Worm (Caenorhabditis elegans): Measurements from ENCODE around the gene tmem-258.

The tmem-258 gene

DNA sequence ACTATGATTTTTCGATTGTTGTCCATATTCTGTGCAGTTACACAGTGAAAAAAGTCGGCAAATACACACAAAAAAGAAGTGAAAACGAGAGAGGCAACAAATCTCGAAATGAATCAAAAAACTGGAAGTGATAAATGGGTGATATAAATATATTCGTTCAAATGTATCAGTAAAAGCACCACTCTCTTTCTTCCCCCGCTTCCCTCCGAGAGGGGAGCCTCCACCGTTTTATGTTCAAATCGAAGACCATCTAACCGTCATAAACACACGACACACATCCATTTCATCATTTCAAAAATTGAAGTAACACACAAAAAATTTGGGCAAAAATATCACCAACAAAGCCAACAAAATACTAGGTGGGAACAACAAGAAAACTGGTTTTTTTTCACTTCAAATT is 35.9 kb upstream of the tmem-258 start, which contains the start of gene F20A1.6:
TSS of gene F20A1.6 (minus strand) at position 101 of the 400 bp plus-strand sequence.
- TF ChIP-seq aly-2 (tag; optimal IDR thresholded peaks at IDR 0.05) = no peak
- TF ChIP-seq elt-3 (tag; optimal IDR thresholded peaks at IDR 0.05) = no peak
- no peak for TF ChIP-seq skn-1 (tag; optimal IDR thresholded peaks at IDR 0.05)
- no peak for TF ChIP-seq ceh-82 (tag; optimal IDR thresholded peaks at IDR 0.05)
- no peak for TF ChIP-seq ceh-28 (tag; optimal IDR thresholded peaks at IDR 0.05)
- no peak for TF ChIP-seq nhr-25 (tag; optimal IDR thresholded peaks at IDR 0.05)
- no peak for TF ChIP-seq nhr-12 (tag; optimal IDR thresholded peaks at IDR 0.05)
- TF ChIP-seq nhr-67 (tag; optimal IDR thresholded peaks at IDR 0.05) = no peak

DNA sequence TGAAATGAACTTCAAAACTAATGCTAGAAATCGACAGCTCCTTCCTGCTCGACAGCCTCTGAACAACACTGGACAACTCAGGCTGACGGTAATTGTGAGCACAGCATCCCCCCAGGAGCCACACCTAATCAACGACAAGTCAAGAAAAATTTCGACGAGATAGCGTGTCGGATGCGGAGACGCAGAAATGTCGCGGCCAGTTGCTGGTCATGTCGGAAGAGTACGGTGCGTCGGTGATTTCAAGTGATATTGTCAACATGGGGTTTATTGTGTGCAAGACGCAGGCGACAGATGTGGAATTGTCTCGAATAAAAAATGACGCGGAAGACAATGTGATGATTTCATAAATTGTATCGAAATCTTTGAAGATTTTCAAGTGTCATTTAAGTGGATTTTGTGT is 26.5 kb upstream of the tmem-258 start, which contains the start of gene twk-11:
TSS of gene twk-11 (minus strand) at position 101 of the 400 bp plus-strand sequence.
- TF ChIP-seq nhr-77 (tag; optimal IDR thresholded peaks at IDR 0.05) (no peak), daf-12 (tag; optimal IDR thresholded peaks at IDR 0.05) (no peak), nhr-11 (tag; optimal IDR thresholded peaks at IDR 0.05) (no peak), ceh-16 (tag; optimal IDR thresholded peaks at IDR 0.05) (no peak), pqm-1 (tag; optimal IDR thresholded peaks at IDR 0.05) (no peak), unc-39 (tag; optimal IDR thresholded peaks at IDR 0.05) (no peak), nhr-23 (tag; optimal IDR thresholded peaks at IDR 0.05) (no peak), nhr-67 (tag; optimal IDR thresholded peaks at IDR 0.05) (no peak), jun-1 (tag; optimal IDR thresholded peaks at IDR 0.05) (no peak), hmg-11 (tag; optimal IDR thresholded peaks at IDR 0.05) (no peak), unc-62 (GFP tag; optimal IDR thresholded peaks at IDR 0.05) (no peak), lin-15B (tag; optimal IDR thresholded peaks at IDR 0.05) (no peak), sea-2 (GFP tag; optimal IDR thresholded peaks at IDR 0.05) (no peak), zag-1 (tag; optimal IDR thresholded peaks at IDR 0.05) (no peak), elt-2 (tag; optimal IDR thresholded peaks at IDR 0.05) (no peak), R02D3.7 (tag; optimal IDR thresholded peaks at IDR 0.05) (no peak)

DNA sequence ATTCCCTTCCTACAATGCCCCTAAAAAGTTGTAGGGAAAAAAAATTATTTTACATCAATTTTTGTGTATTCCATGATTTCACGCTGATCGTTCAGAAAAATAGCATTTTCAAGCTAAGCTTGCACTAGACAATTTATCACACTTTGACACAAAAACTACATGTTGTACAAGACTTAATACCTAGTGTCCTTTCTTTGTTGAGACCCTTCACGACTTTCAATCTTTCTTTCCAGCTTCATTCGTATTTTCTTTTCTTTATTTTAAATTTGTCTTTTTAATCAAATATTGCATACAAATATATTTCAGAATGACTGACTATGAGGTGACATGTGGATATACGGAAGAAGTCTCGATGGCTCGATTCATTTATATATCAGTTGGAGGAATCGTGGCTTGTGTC is 17.0 kb upstream of the tmem-258 start, which contains the start of gene F20A1.2:
TSS of gene F20A1.2 (plus strand) at position 301 of the 400 bp plus-strand sequence.
- TF ChIP-seq eor-1 (tag; optimal IDR thresholded peaks at IDR 0.05) (no peak), nhr-237 (tag; optimal IDR thresholded peaks at IDR 0.05) (no peak), jun-1 (tag; optimal IDR thresholded peaks at IDR 0.05) (no peak), fkh-2 (tag; optimal IDR thresholded peaks at IDR 0.05) (no peak), unc-62 (GFP tag; optimal IDR thresholded peaks at IDR 0.05) (no peak), ZK546.5 (tag; optimal IDR thresholded peaks at IDR 0.05) (no peak), nhr-77 (tag; optimal IDR thresholded peaks at IDR 0.05) (no peak), nhr-25 (tag; optimal IDR thresholded peaks at IDR 0.05) (no peak), sea-2 (GFP tag; optimal IDR thresholded peaks at IDR 0.05) (no peak), ama-1 (optimal IDR thresholded peaks at IDR 0.05) (no peak)

- TF ChIP-seq fos-1 (tag; optimal IDR thresholded peaks at IDR 0.05) = no peak
- no peak for TF ChIP-seq nhr-23 (tag; optimal IDR thresholded peaks at IDR 0.05)
- TF ChIP-seq ceh-16 (tag; optimal IDR thresholded peaks at IDR 0.05) = no peak
- no peak for TF ChIP-seq lin-15B (tag; optimal IDR thresholded peaks at IDR 0.05)
- no peak for TF ChIP-seq ZK546.5 (tag; optimal IDR thresholded peaks at IDR 0.05)
- TF ChIP-seq aly-2 (tag; optimal IDR thresholded peaks at IDR 0.05) = no peak
- no peak for TF ChIP-seq nhr-43 (tag; optimal IDR thresholded peaks at IDR 0.05; ENCODE audit: poor library complexity, severe bottlenecking)
- no peak for TF ChIP-seq lin-39 (tag; optimal IDR thresholded peaks at IDR 0.05)
- TF ChIP-seq pqm-1 (tag; optimal IDR thresholded peaks at IDR 0.05) = no peak
- TF ChIP-seq ceh-82 (tag; optimal IDR thresholded peaks at IDR 0.05) = no peak
- no peak for TF ChIP-seq nhr-12 (tag; optimal IDR thresholded peaks at IDR 0.05)
- TF ChIP-seq nhr-67 (tag; optimal IDR thresholded peaks at IDR 0.05) = no peak
- no peak for TF ChIP-seq nhr-77 (tag; optimal IDR thresholded peaks at IDR 0.05)
- no peak for TF ChIP-seq snpc-4 (tag; optimal IDR thresholded peaks at IDR 0.05)
- no peak for TF ChIP-seq tbx-2 (tag; optimal IDR thresholded peaks at IDR 0.05)
Observed at ce11 chrV:7047512-7047911, 15.5 kb upstream of the tmem-258 start, which contains the start of gene F20A1.8. Gene F20A1.8 (minus strand): TSS chrV:7047612.

DNA sequence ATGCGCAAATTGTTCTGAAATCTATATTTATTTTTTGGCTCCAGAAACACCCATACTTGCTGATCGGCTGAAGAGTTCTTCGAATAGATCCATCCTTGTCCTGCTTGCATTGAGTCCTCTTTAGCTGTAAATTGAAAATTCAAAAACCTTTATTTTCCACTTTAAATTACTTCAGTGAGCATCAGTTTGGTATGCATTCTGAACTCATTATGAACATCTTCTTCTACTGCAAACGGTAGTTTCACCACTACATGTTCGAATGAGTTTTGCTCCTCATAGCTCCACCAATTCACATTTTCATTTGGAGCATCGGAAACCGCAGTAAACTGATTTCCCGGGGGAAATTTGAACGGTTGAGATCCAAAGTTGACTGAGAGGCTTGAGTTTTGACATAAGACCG is 12.8 kb upstream of the tmem-258 start:
- no peak for TF ChIP-seq tbx-2 (tag; optimal IDR thresholded peaks at IDR 0.05)
- TF ChIP-seq elt-1 (tag; optimal IDR thresholded peaks at IDR 0.05) = no peak
- TF ChIP-seq skn-1 (tag; optimal IDR thresholded peaks at IDR 0.05) = no peak
- TF ChIP-seq fos-1 (tag; optimal IDR thresholded peaks at IDR 0.05) = no peak
